Worm (Caenorhabditis elegans): Measurements from ENCODE around the gene Y37D8A.16.

The Y37D8A.16 gene

ce11 chrIII:12966895-12967294 lies 48.4 kb upstream of the Y37D8A.16 start, which contains the start of gene ttm-1:
ttm-1 (minus strand) TSS chrIII:12966995.
- no peak for TF ChIP-seq R02D3.7 (tag; optimal IDR thresholded peaks at IDR 0.05)
- no peak for TF ChIP-seq Y55F3AM.14 (GFP tag; optimal IDR thresholded peaks at IDR 0.05)
- TF ChIP-seq crh-2 (tag; optimal IDR thresholded peaks at IDR 0.05) = no peak
- TF ChIP-seq nhr-77 (tag; optimal IDR thresholded peaks at IDR 0.05) = no peak

ce11 chrIII:12960705-12961104 lies 42.2 kb upstream of the Y37D8A.16 start:
- TF ChIP-seq aly-2 (tag; optimal IDR thresholded peaks at IDR 0.05) (no peak), fos-1 (tag; optimal IDR thresholded peaks at IDR 0.05) (peak; percentile 69), sma-3 (GFP tag; optimal IDR thresholded peaks at IDR 0.05) (no peak)

ce11 chrIII:12959286-12959685 lies 40.8 kb upstream of the Y37D8A.16 start:
- TF ChIP-seq lin-11 (tag; optimal IDR thresholded peaks at IDR 0.05) (no peak), nhr-21 (tag; optimal IDR thresholded peaks at IDR 0.05) (no peak), alr-1 (tag; optimal IDR thresholded peaks at IDR 0.05) (no peak), ceh-16 (tag; optimal IDR thresholded peaks at IDR 0.05) (no peak), blmp-1 (tag; optimal IDR thresholded peaks at IDR 0.05; ENCODE audit: insufficient read depth) (peak; percentile 11), Y55F3AM.14 (GFP tag; optimal IDR thresholded peaks at IDR 0.05) (no peak), nhr-6 (tag; optimal IDR thresholded peaks at IDR 0.05) (no peak), ztf-1 (GFP tag; conservative IDR thresholded peaks at IDR 0.05) (no peak), fos-1 (tag; optimal IDR thresholded peaks at IDR 0.05) (peak; percentile 85), gmeb-1 (tag; optimal IDR thresholded peaks at IDR 0.05) (peak; percentile 33), sma-9 (GFP tag; optimal IDR thresholded peaks at IDR 0.05) (peak; percentile 28), sma-9 (tag; optimal IDR thresholded peaks at IDR 0.05) (no peak), nhr-10 (tag; optimal IDR thresholded peaks at IDR 0.05) (no peak), elt-3 (tag; optimal IDR thresholded peaks at IDR 0.05) (no peak), nhr-12 (tag; optimal IDR thresholded peaks at IDR 0.05) (no peak), crh-2 (tag; optimal IDR thresholded peaks at IDR 0.05) (peak; percentile 35), lin-13 (GFP tag; optimal IDR thresholded peaks at IDR 0.05) (no peak)

DNA sequence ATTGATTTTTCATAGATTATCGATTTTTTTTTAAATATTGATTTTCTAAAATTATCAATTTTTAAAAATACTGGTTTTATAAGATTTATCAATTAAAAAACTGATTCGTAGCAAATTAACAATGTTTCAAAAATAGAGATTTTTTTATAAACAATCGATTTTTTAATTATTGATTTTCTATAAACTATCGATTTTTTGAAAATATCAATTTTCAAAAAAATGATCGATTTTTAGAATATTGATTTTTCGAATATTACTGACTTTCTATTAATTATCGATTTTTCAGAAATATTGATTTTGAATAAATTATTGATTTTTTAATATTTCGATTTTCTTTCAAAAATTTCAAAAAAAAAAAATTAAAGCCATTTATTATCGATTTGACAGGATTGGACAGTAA lies 34.1 kb upstream of the Y37D8A.16 start:
- no peak for TF ChIP-seq unc-62 (GFP tag; optimal IDR thresholded peaks at IDR 0.05)

- TF ChIP-seq elt-3 (tag; optimal IDR thresholded peaks at IDR 0.05) (no peak), sma-9 (GFP tag; optimal IDR thresholded peaks at IDR 0.05) (no peak), sma-9 (tag; optimal IDR thresholded peaks at IDR 0.05) (no peak), nhr-11 (tag; optimal IDR thresholded peaks at IDR 0.05) (no peak), alr-1 (tag; optimal IDR thresholded peaks at IDR 0.05) (no peak), aly-2 (tag; optimal IDR thresholded peaks at IDR 0.05) (no peak), unc-62 (GFP tag; optimal IDR thresholded peaks at IDR 0.05) (no peak)
These were observed 33.1 kb upstream of the Y37D8A.16 start, which contains the start of gene Y39E4A.1 for ce11 chrIII:12951362-12952228. Y39E4A.1 (plus strand) TSS chrIII:12951412.

- TF ChIP-seq ztf-4 (tag; optimal IDR thresholded peaks at IDR 0.05) (no peak), unc-55 (GFP tag; optimal IDR thresholded peaks at IDR 0.05) (no peak), sma-3 (GFP tag; optimal IDR thresholded peaks at IDR 0.05) (no peak), fos-1 (tag; optimal IDR thresholded peaks at IDR 0.05) (no peak)
These were observed 26.6 kb upstream of the Y37D8A.16 start for ce11 chrIII:12945072-12945471.

DNA sequence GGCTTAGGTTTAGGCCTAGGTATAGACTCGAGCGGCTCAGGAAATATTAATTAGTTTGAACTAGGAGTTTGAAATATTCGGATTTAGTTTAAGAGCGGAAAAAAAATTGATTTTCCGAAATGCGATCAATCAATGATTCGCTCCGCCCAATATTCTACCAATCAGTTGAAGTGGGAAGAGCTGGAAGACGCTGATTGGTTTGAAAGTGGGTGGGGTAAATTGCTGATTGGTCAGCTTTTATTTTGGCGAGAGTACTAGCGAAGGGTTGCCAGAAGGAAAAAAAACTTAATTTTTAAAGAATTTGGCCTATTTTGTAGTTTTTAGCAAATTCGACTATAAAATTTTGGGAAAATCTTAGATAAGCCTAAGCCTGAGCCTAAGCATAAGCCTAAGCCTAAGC lies 25.6 kb upstream of the Y37D8A.16 start:
- no peak for TF ChIP-seq lin-39 (tag; optimal IDR thresholded peaks at IDR 0.05)
- no peak for TF ChIP-seq nhr-10 (tag; optimal IDR thresholded peaks at IDR 0.05)
- TF ChIP-seq nhr-23 (tag; optimal IDR thresholded peaks at IDR 0.05) = no peak
- TF ChIP-seq sem-4 (tag; optimal IDR thresholded peaks at IDR 0.05) = no peak
- no peak for TF ChIP-seq R02D3.7 (tag; optimal IDR thresholded peaks at IDR 0.05)
- no peak for TF ChIP-seq ztf-4 (tag; optimal IDR thresholded peaks at IDR 0.05)
- TF ChIP-seq ama-1 (optimal IDR thresholded peaks at IDR 0.05) = no peak
- no peak for TF ChIP-seq crh-2 (tag; optimal IDR thresholded peaks at IDR 0.05)

Data from whole organism, L2 larva.